Fruit fly (Drosophila melanogaster) whole organism, embryonic: Measurements from ENCODE around the gene Sam-S.

Experiments used
- BEAF-32 ChIP-seq: fragments of 200-800 bp; sonication (Bioruptor generic); optimal IDR thresholded peaks from 3 replicates; lab custom pipeline; 2017; ENCODE audit warnings: missing biosample characterization, missing genetic modification characterization, mild to moderate bottlenecking, moderate library complexity, missing genetic modification reagents
- Blimp-1 ChIP-seq: fragments of 200-800 bp; sonication (Bioruptor generic); optimal IDR thresholded peaks from 3 replicates; lab custom pipeline; 2018; ENCODE audit warnings: missing biosample characterization, missing genetic modification characterization, mild to moderate bottlenecking, moderate library complexity, missing genetic modification reagents
- CG10543 ChIP-seq: fragments of 200-800 bp; sonication (Bioruptor generic); optimal IDR thresholded peaks from 3 replicates; lab custom pipeline; 2017; ENCODE audit warnings: missing biosample characterization, mild to moderate bottlenecking, missing genetic modification characterization, moderate library complexity
- CG13287 ChIP-seq: fragments of 200-800 bp; sonication (Bioruptor generic); IDR thresholded peaks from 2 replicates; pipeline ENCODE4 v1.3.6; 2022; ENCODE audit warnings: missing biosample characterization, missing genetic modification characterization; ENCODE audit not compliant: partially characterized antibody
- CG16815 ChIP-seq: fragments of 200-800 bp; sonication (Bioruptor generic); optimal IDR thresholded peaks from 3 replicates; lab custom pipeline; 2017; ENCODE audit warnings: missing biosample characterization, mild to moderate bottlenecking, missing genetic modification characterization
- CG17361 ChIP-seq: fragments of 200-800 bp; sonication (Bioruptor generic); IDR thresholded peaks from 3 replicates; pipeline ENCODE4 v1.3.6; 2022; ENCODE audit warnings: missing biosample characterization, missing genetic modification characterization
- CG2120 ChIP-seq: fragments of 200-800 bp; sonication (Bioruptor generic); optimal IDR thresholded peaks from 3 replicates; lab custom pipeline; 2016; ENCODE audit warnings: missing biosample characterization, missing genetic modification characterization
- CG2199 ChIP-seq: fragments of 200-800 bp; sonication (Bioruptor generic); IDR thresholded peaks from 3 replicates; pipeline ENCODE4 v1.3.6; 2022; ENCODE audit warnings: missing biosample characterization, missing genetic modification characterization
- CG2202 ChIP-seq: fragments of 200-800 bp; sonication (Bioruptor generic); optimal IDR thresholded peaks from 2 replicates; lab custom pipeline; 2018; ENCODE audit warnings: missing biosample characterization, mild to moderate bottlenecking, missing genetic modification characterization
- CG2678 ChIP-seq: fragments of 200-800 bp; sonication (Bioruptor generic); optimal IDR thresholded peaks from 3 replicates; lab custom pipeline; 2019; ENCODE audit warnings: missing biosample characterization, mild to moderate bottlenecking, missing genetic modification characterization, moderate library complexity
- CG2889 ChIP-seq: fragments of 200-800 bp; sonication (Bioruptor generic); IDR thresholded peaks from 3 replicates; pipeline ENCODE4 v1.3.6; 2022; ENCODE audit warnings: missing biosample characterization, missing genetic modification characterization
- CG32532 ChIP-seq: fragments of 200-800 bp; sonication (Bioruptor generic); IDR thresholded peaks from 2 replicates; pipeline ENCODE4 v1.3.6; 2022; ENCODE audit warnings: missing biosample characterization, missing genetic modification characterization
- CG3407 ChIP-seq: fragments of 200-800 bp; sonication (Bioruptor generic); optimal IDR thresholded peaks from 2 replicates; lab custom pipeline; 2018; ENCODE audit warnings: missing biosample characterization, mild to moderate bottlenecking, missing genetic modification characterization
- CG34422 ChIP-seq: fragments of 200-800 bp; sonication (Bioruptor generic); IDR thresholded peaks from 3 replicates; pipeline ENCODE4 v1.3.6; 2022; ENCODE audit warnings: missing biosample characterization, missing genetic modification characterization
- CG3726 ChIP-seq: fragments of 200-800 bp; sonication (Bioruptor generic); IDR thresholded peaks from 3 replicates; pipeline ENCODE4, ENCODE4 v1.3.6; 2022; ENCODE audit warnings: missing biosample characterization, missing genetic modification characterization
- CG4730 ChIP-seq: fragments of 200-800 bp; sonication (Bioruptor generic); IDR thresholded peaks from 2 replicates; pipeline ENCODE4 v1.3.6; 2022; ENCODE audit warnings: missing biosample characterization, missing genetic modification characterization
- CG4854 ChIP-seq: fragments of 200-800 bp; sonication (Bioruptor generic); optimal IDR thresholded peaks from 2 replicates; lab custom pipeline; 2016; ENCODE audit warnings: missing biosample characterization, missing genetic modification characterization, inconsistent platforms
- CG6254 ChIP-seq: fragments of 200-800 bp; sonication (Bioruptor generic); optimal IDR thresholded peaks from 3 replicates; lab custom pipeline; 2017; ENCODE audit warnings: mild to moderate bottlenecking, missing biosample characterization, missing genetic modification reagents, missing genetic modification characterization
- D19A ChIP-seq: fragments of 200-800 bp; optimal IDR thresholded peaks from 3 replicates; lab custom pipeline; 2019; ENCODE audit warnings: missing biosample characterization, mild to moderate bottlenecking, missing genetic modification characterization, moderate library complexity
- D19B ChIP-seq: fragments of 200-800 bp; sonication (Bioruptor generic); optimal IDR thresholded peaks from 2 replicates; lab custom pipeline; 2017; ENCODE audit warnings: missing biosample characterization, mild to moderate bottlenecking, missing genetic modification characterization
- Deaf1 ChIP-seq: fragments of 200-800 bp; optimal IDR thresholded peaks from 3 replicates; lab custom pipeline; 2019; ENCODE audit warnings: missing biosample characterization, mild to moderate bottlenecking, missing genetic modification characterization, moderate library complexity
- H15 ChIP-seq: fragments of 200-800 bp; sonication (Bioruptor generic); IDR thresholded peaks from 3 replicates; pipeline ENCODE4 v1.3.6; 2022; ENCODE audit warnings: missing biosample characterization, missing genetic modification characterization
- HHEX ChIP-seq: fragments of 200-800 bp; sonication (Bioruptor generic); optimal IDR thresholded peaks from 3 replicates; lab custom pipeline; 2017; ENCODE audit warnings: missing biosample characterization, mild to moderate bottlenecking, missing genetic modification characterization, missing genetic modification reagents
- Hsf ChIP-seq: fragments of 200-800 bp; sonication (Bioruptor generic); optimal IDR thresholded peaks from 3 replicates; lab custom pipeline; 2016; ENCODE audit warnings: missing biosample characterization, missing genetic modification characterization
- Mrtf ChIP-seq: fragments of 200-800 bp; sonication (Bioruptor generic); IDR thresholded peaks from 3 replicates; pipeline ENCODE4 v1.3.6; 2022; ENCODE audit warnings: missing biosample characterization, missing genetic modification characterization
- Myb ChIP-seq: fragments of 200-800 bp; sonication (Bioruptor generic); optimal IDR thresholded peaks from 2 replicates; lab custom pipeline; 2016; ENCODE audit warnings: missing biosample characterization, missing genetic modification characterization
- Nf-YB ChIP-seq: fragments of 200-800 bp; sonication (Bioruptor generic); optimal IDR thresholded peaks from 3 replicates; lab custom pipeline; 2019; ENCODE audit warnings: missing biosample characterization, mild to moderate bottlenecking, missing genetic modification characterization, moderate library complexity
- Rx ChIP-seq: fragments of 200-800 bp; sonication (Bioruptor generic); IDR thresholded peaks from 2 replicates; pipeline ENCODE4 v1.3.6; 2022; ENCODE audit warnings: missing biosample characterization, missing genetic modification characterization
- Sox102F ChIP-seq: fragments of 200-800 bp; sonication (Bioruptor generic); optimal IDR thresholded peaks from 2 replicates; lab custom pipeline; 2018; ENCODE audit warnings: missing biosample characterization, mild to moderate bottlenecking, missing genetic modification characterization, moderate library complexity
- al ChIP-seq: fragments of 200-800 bp; sonication (Bioruptor generic); IDR thresholded peaks from 2 replicates; pipeline ENCODE4 v1.3.6; 2022; ENCODE audit warnings: missing biosample characterization, missing genetic modification characterization
- ara ChIP-seq: fragments of 200-800 bp; sonication (Bioruptor generic); IDR thresholded peaks from 2 replicates; pipeline ENCODE4 v1.3.6; 2022; ENCODE audit warnings: missing biosample characterization, missing genetic modification characterization
- bbx ChIP-seq: fragments of 200-800 bp; sonication (Bioruptor generic); IDR thresholded peaks from 2 replicates; pipeline ENCODE4 v1.3.6; 2022; ENCODE audit warnings: missing biosample characterization, missing genetic modification characterization; ENCODE audit not compliant: partially characterized antibody
- bsh ChIP-seq, 2 experiments: fragments of 200-800 bp; sonication (Bioruptor generic); optimal IDR thresholded peaks; 2 replicates each; lab custom pipeline; 2017 to 2018; ENCODE audit warnings: mild to moderate bottlenecking in 2 of 2, missing biosample characterization in 2 of 2, missing genetic modification characterization in 2 of 2, moderate library complexity in 1 of 2
- emc ChIP-seq: fragments of 200-800 bp; sonication (Bioruptor generic); optimal IDR thresholded peaks from 2 replicates; lab custom pipeline; 2016; ENCODE audit warnings: missing biosample characterization, missing genetic modification characterization
- eve ChIP-seq, 2 experiments: fragments of >200 bp; optimal IDR thresholded peaks; 2 replicates each; lab custom pipeline; 2017; ENCODE audit warnings: missing biosample characterization in 2 of 2, missing genetic modification characterization in 2 of 2
- fd64A ChIP-seq: fragments of 200-800 bp; sonication (Bioruptor generic); optimal IDR thresholded peaks from 3 replicates; lab custom pipeline; 2018; ENCODE audit warnings: missing biosample characterization, mild to moderate bottlenecking, missing genetic modification characterization
- hkb ChIP-seq, 2 experiments: fragments of 200-800 bp in 1 of 2; fragments of >200 bp in 1 of 2; sonication (Bioruptor generic) in 1 of 2; IDR thresholded peaks in 1 of 2; optimal IDR thresholded peaks in 1 of 2; 2 replicates each; pipeline versions ENCODE4 v1.3.6 to Lab custom; 2017 to 2022; ENCODE audit warnings: missing biosample characterization in 1 of 2, missing genetic modification characterization in 1 of 2
- insv ChIP-seq, 2 experiments: fragments of 200-800 bp; sonication (Bioruptor generic); optimal IDR thresholded peaks; 3 replicates each; lab custom pipeline; 2016 to 2018; ENCODE audit warnings: missing biosample characterization in 2 of 2, missing genetic modification characterization in 2 of 2
- inv ChIP-seq: fragments of 200-800 bp; sonication (Bioruptor generic); IDR thresholded peaks from 2 replicates; pipeline ENCODE4 v1.3.6; 2022; ENCODE audit warnings: missing biosample characterization, missing genetic modification characterization; ENCODE audit not compliant: partially characterized antibody
- kah ChIP-seq: fragments of 200-800 bp; sonication (Bioruptor generic); optimal IDR thresholded peaks from 2 replicates; lab custom pipeline; 2018; ENCODE audit warnings: missing biosample characterization, mild to moderate bottlenecking, missing genetic modification characterization
- luna ChIP-seq: fragments of 200-800 bp; sonication (Bioruptor generic); optimal IDR thresholded peaks from 2 replicates; lab custom pipeline; 2016; ENCODE audit warnings: missing biosample characterization, missing genetic modification characterization
- nau ChIP-seq: fragments of 200-800 bp; sonication (Bioruptor generic); optimal IDR thresholded peaks from 3 replicates; lab custom pipeline; 2017; ENCODE audit warnings: missing biosample characterization, mild to moderate bottlenecking, missing genetic modification characterization, missing genetic modification reagents
- pan ChIP-seq, 4 experiments: fragments of >200 bp in 3 of 4; fragments of 200-800 bp in 1 of 4; sonication (Bioruptor generic) in 1 of 4; optimal IDR thresholded peaks in 3 of 4; IDR thresholded peaks in 1 of 4; 2 replicates each; pipeline versions ENCODE4 v1.3.6 to Lab custom; 2017 to 2022; ENCODE audit warnings: missing biosample characterization in 2 of 4, missing genetic modification characterization in 2 of 4, mixed read lengths in 1 of 4
- pita ChIP-seq: fragments of 200-800 bp; sonication (Bioruptor generic); optimal IDR thresholded peaks from 2 replicates; lab custom pipeline; 2017; ENCODE audit warnings: missing biosample characterization, mild to moderate bottlenecking, missing genetic modification characterization
- schlank ChIP-seq: fragments of 200-800 bp; sonication (Bioruptor generic); optimal IDR thresholded peaks from 2 replicates; lab custom pipeline; 2018; ENCODE audit warnings: missing biosample characterization, mild to moderate bottlenecking, missing genetic modification characterization
- twi ChIP-seq: fragments of 200-800 bp; optimal IDR thresholded peaks from 2 replicates; lab custom pipeline; 2019; ENCODE audit warnings: missing biosample characterization, mild to moderate bottlenecking, missing genetic modification characterization, moderate library complexity

The Sam-S gene

dm6 chr2L:92993-93392, 13.7 kb upstream of the Sam-S start (continued):
- TF ChIP-seq inv (GFP tag; lab: Robert Waterston, UW) (no peak), CG10543 (GFP tag; lab: Kevin White, UChicago) (peak; percentile 22)

dm6 chr2L:94096-94495, 12.6 kb upstream of the Sam-S start:
- TF ChIP-seq Hsf (GFP tag; lab: Kevin White, UChicago), result no peak
- no peak for TF ChIP-seq CG2678 (tag; lab: Kevin White, UChicago)
- TF ChIP-seq nau (GFP tag; lab: Kevin White, UChicago), result peak; percentile 70
- TF ChIP-seq twi (tag; lab: Kevin White, UChicago), result peak; percentile 11
- TF ChIP-seq CG2199 (GFP tag; lab: Robert Waterston, UW), result 0 out of 3 replicates have a peak, but pooled peaks have one; percentile 21
- TF ChIP-seq Nf-YB (GFP tag; lab: Kevin White, UChicago), result peak; percentile 63
- TF ChIP-seq CG4730 (GFP tag; lab: Robert Waterston, UW), result no peak
- TF ChIP-seq Blimp-1 (GFP tag; lab: Kevin White, UChicago), result peak; percentile 86
- no peak for TF ChIP-seq CG17361 (GFP tag; lab: Robert Waterston, UW)
- TF ChIP-seq bbx (GFP tag; lab: Robert Waterston, UW), result peak; percentile 10; the same call in 1 of the 2 replicates
- no peak for TF ChIP-seq hkb (optimal IDR thresholded peaks at IDR 0.05; lab: Kevin White, UChicago)
- TF ChIP-seq hkb (GFP tag; IDR thresholded peaks at IDR 0.05; lab: Robert Waterston, UW), result 0 out of 2 replicates have a peak, but pooled peaks have one; percentile 8
- TF ChIP-seq D19A (tag; lab: Kevin White, UChicago), result no peak
- TF ChIP-seq Deaf1 (tag; lab: Kevin White, UChicago), result no peak

dm6 chr2L:94639-95059, 12.1 kb upstream of the Sam-S start, which contains the start of gene Zir:
Zir (plus strand) TSS chr2L:94739.
- TF ChIP-seq pita (GFP tag; lab: Kevin White, UChicago) (no peak), H15 (GFP tag; lab: Robert Waterston, UW) (no peak), CG32532 (GFP tag; lab: Robert Waterston, UW) (no peak), bsh (GFP tag; optimal IDR thresholded peaks at IDR 0.05; lab: Kevin White, UChicago) (no peak), Myb (no peak), al (GFP tag; lab: Robert Waterston, UW) (no peak), ara (GFP tag; lab: Robert Waterston, UW) (no peak), CG3407 (GFP tag; lab: Kevin White, UChicago) (no peak), HHEX (no peak), BEAF-32 (GFP tag; lab: Kevin White, UChicago) (peak; percentile 59), schlank (tag; lab: Kevin White, UChicago) (no peak), CG2120 (GFP tag; lab: Kevin White, UChicago) (peak; percentile 49), D19B (GFP tag; lab: Kevin White, UChicago) (no peak), pan (optimal IDR thresholded peaks at IDR 0.05; lab: Kevin White, UChicago) (no peak), pan (GFP tag; optimal IDR thresholded peaks at IDR 0.05 in 1 of 2, IDR thresholded peaks at IDR 0.05 in 1 of 2) (no peak), luna (GFP tag; lab: Kevin White, UChicago) (no peak), CG13287 (GFP tag; lab: Robert Waterston, UW) (peak; percentile 80), CG2889 (GFP tag; lab: Robert Waterston, UW) (no peak), CG6254 (GFP tag; lab: Kevin White, UChicago) (no peak), CG3726 (no peak), CG34422 (GFP tag; lab: Robert Waterston, UW) (no peak), insv (GFP tag; optimal IDR thresholded peaks at IDR 0.05; lab: Kevin White, UChicago) (no peak), kah (GFP tag; lab: Kevin White, UChicago) (no peak), fd64A (GFP tag; lab: Kevin White, UChicago) (no peak), emc (no peak), Sox102F (GFP tag; lab: Kevin White, UChicago) (no peak), CG4854 (GFP tag; lab: Kevin White, UChicago) (no peak), CG16815 (no peak), CG2202 (tag; lab: Kevin White, UChicago) (no peak), eve (GFP tag; optimal IDR thresholded peaks at IDR 0.05; lab: Kevin White, UChicago) (peak in 1 of 2 experiments; percentile 75), Rx (GFP tag; lab: Robert Waterston, UW) (no peak), Mrtf (GFP tag; lab: Robert Waterston, UW) (no peak)
